Worm (Caenorhabditis elegans) whole organism, L4 larva: ENCODE measurements around the gene srh-206.

ENCODE experiments used
- aha-1 ChIP-seq: fragments of 150-350 bp; peaks from one replicate; lab custom pipeline; 2014; ENCODE audit warnings: missing biosample characterization, missing genetic modification characterization
- ceh-44 ChIP-seq: fragments of 200-800 bp; sonication (Bioruptor generic); IDR thresholded peaks from 2 replicates; pipeline ENCODE4 v1.3.6; 2022; ENCODE audit warnings: missing genetic modification reagents, missing genetic modification characterization, missing compliant biosample characterization
- fos-1 ChIP-seq: fragments of 150-350 bp; optimal IDR thresholded peaks from 2 replicates; lab custom pipeline; 2014; ENCODE audit warnings: missing biosample characterization, missing genetic modification characterization
- lin-13 ChIP-seq: fragments of 150-350 bp; optimal IDR thresholded peaks from 2 replicates; lab custom pipeline; 2014; ENCODE audit warnings: missing biosample characterization, missing genetic modification reagents, missing genetic modification characterization
- lin-39 ChIP-seq: fragments of 150-350 bp; optimal IDR thresholded peaks from 2 replicates; lab custom pipeline; 2014; ENCODE audit warnings: missing biosample characterization, missing genetic modification reagents, missing genetic modification characterization
- lsy-2 ChIP-seq, 2 experiments: fragments of 150-350 bp in 1 of 2; sonication (generic microtip) in 1 of 2; optimal IDR thresholded peaks; 2 replicates each; lab custom pipeline; 2014 to 2017; ENCODE audit warnings: missing biosample characterization in 2 of 2, missing genetic modification characterization in 2 of 2
- nhr-10 ChIP-seq: fragments of 150-350 bp; optimal IDR thresholded peaks from 2 replicates; lab custom pipeline; 2014; ENCODE audit warnings: missing biosample characterization, missing genetic modification characterization

DNA sequence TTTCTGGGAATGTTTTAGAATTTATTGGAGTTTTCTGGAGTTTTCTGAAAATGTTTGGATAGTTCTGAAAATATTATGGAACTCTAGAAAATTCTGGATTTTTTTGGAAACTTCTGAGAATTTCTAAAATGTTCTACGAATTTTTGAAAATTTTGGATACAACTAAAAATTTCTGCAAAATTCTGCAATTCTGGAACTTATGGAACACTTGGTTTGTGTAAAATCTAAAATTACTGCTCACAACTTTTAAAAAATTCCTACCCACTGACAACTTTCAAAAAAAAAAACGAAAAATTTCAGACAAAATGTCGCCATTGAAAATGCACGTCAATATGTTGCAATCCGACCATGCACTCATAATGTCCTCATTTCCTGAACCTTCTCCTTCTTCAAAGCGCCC is 50.1 kb downstream of the srh-206 start, which contains the start of gene nhr-262:
- no peak for TF ChIP-seq nhr-10 (tag; lab: Kevin White, UChicago)
- no peak for TF ChIP-seq lin-39 (tag; lab: Kevin White, UChicago)
- TF ChIP-seq lsy-2 (tag; optimal IDR thresholded peaks at IDR 0.05; lab: Kevin White, UChicago) = no peak
- no peak for TF ChIP-seq lin-13 (GFP tag; lab: Kevin White, UChicago)
- TF ChIP-seq fos-1 (tag; lab: Kevin White, UChicago) = no peak
- no peak for TF ChIP-seq ceh-44
- TF ChIP-seq aha-1 (tag; lab: Kevin White, UChicago) = no peak
